Worm (Caenorhabditis elegans): ENCODE measurements around the gene F36H9.7.

Gene F36H9.7

ce11 chrV:1805724-1806316 lies 31.1 kb upstream of the F36H9.7 start:
- no peak for TF ChIP-seq flt-1 (GFP tag; IDR thresholded peaks at IDR 0.05)
- TF ChIP-seq sea-1 (GFP tag; conservative IDR thresholded peaks at IDR 0.05): 0 out of 2 replicates have a peak, but pooled peaks have one; percentile 16

DNA sequence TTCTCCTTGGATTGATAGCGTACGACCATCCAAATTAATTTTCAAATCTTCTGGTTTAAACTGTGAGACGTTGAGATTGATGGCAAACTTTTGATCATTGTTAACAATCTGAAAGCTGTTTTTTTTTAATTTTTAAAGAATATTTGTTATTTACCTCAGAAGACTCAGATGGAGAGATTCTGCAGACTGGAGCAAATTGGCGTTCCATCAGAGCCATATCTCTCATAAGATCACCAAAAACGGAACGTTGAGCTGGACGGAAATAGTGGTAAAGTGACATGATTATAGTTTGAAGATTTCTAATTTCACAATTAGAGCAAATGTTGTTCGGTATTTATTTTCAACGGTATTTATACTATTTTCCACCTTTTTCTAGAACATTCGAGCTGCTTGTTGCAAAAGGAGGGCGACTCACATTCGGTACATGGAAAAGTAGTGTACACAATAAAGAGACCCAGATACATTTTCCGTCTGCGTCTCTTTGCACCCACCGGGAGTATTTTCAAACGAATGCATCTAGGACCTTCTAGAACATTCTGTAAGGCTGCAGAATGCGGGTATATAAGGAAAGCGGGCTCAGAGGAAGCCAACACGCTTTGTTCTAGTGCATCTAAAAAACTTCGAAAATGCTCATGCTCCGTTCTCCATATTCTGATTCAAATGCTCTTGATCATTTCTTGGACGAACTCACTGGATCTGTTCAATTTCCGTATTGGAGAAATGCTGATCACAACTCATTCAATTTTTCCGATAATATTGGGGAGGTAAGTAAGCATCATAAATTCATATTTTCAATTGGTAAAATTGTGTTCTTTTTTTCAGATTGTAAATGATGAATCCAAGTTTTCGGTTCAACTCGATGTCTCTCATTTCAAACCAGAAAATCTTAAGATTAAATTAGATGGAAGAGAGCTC lies 30.2 kb upstream of the F36H9.7 start, which contains the start of the genes hsp-16.2 and hsp-16.41:
TSS of gene hsp-16.2 (minus strand) at position 313 of the 915 bp plus-strand sequence.
TSS of gene hsp-16.41 (plus strand) at position 534 of the 915 bp plus-strand sequence.
- TF ChIP-seq ama-1 (optimal IDR thresholded peaks at IDR 0.05) (peak; percentile 76), ceh-13 (GFP tag; optimal IDR thresholded peaks at IDR 0.05) (no peak), aly-1 (tag; optimal IDR thresholded peaks at IDR 0.05) (no peak)

- no peak for TF ChIP-seq tbx-37 (GFP tag; conservative IDR thresholded peaks at IDR 0.05)
- TF ChIP-seq ceh-36 (tag; optimal IDR thresholded peaks at IDR 0.05): no peak
- TF ChIP-seq flt-1 (GFP tag; IDR thresholded peaks at IDR 0.05): no peak
- TF ChIP-seq B0310.2 (tag; optimal IDR thresholded peaks at IDR 0.05): no peak
- no peak for TF ChIP-seq scrt-1 (GFP tag; IDR thresholded peaks at IDR 0.05)
These were observed 29.4 kb upstream of the F36H9.7 start for ce11 chrV:1804034-1804542.

DNA sequence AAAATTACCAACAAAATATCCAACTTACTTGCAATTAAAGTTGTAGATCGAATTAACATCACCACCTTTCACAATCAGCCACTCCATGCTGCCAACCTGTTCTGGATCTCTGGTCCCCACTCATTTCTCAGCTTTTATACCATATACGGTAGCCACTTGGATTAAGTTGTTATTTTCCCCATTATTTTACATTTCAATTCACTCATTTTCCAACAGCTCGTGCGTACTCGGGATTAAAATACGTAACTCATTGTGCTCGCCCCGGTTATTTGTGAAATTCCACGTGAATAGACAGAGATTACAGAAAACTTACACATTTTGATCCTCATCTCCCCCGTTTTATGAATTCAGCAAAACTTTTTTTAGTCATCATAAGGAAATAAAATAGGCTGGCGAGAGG lies 28.3 kb upstream of the F36H9.7 start, which contains the start of gene srt-41:
TSS of gene srt-41 (minus strand) at position 101 of the 400 bp plus-strand sequence.
- no peak for TF ChIP-seq tra-4 (tag; optimal IDR thresholded peaks at IDR 0.05)
- TF ChIP-seq ama-1 (optimal IDR thresholded peaks at IDR 0.05): no peak
- TF ChIP-seq sea-1 (GFP tag; conservative IDR thresholded peaks at IDR 0.05): no peak

DNA sequence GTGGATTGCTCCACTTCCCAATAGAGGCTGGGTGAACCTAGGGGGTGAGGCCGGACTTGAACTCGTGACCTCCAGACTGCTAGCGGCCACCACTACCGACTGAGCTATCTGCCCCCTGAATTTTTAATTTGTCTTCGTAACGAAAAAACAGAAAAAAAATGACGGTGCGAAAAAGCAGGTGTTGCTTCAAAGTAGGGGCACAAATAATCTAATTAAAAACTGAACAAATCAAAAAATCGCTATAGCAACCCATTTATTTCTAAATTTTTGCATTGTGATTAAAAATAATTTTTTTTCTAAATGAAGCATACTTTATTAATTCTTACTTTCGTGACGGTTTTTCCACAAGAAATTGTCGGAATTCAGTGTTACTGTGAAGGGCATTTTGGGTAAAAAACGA lies 23.2 kb upstream of the F36H9.7 start, which contains the start of gene F36H9.10:
TSS of gene F36H9.10 (plus strand) at position 301 of the 400 bp plus-strand sequence.
- TF ChIP-seq tbx-11 (GFP tag; IDR thresholded peaks at IDR 0.05) (no peak), tra-4 (tag; optimal IDR thresholded peaks at IDR 0.05) (no peak), pes-1 (GFP tag; IDR thresholded peaks at IDR 0.05) (no peak), hmg-4 (GFP tag; optimal IDR thresholded peaks at IDR 0.05) (no peak)

ce11 chrV:1794218-1794617 lies 19.5 kb upstream of the F36H9.7 start, which contains the start of gene F36H9.1:
Gene F36H9.1 (plus strand): TSS chrV:1794518.
- no peak for TF ChIP-seq pes-1 (GFP tag; IDR thresholded peaks at IDR 0.05)
- TF ChIP-seq ama-1 (optimal IDR thresholded peaks at IDR 0.05): no peak
- TF ChIP-seq sea-1 (GFP tag; conservative IDR thresholded peaks at IDR 0.05): no peak
- TF ChIP-seq flt-1 (GFP tag; IDR thresholded peaks at IDR 0.05): no peak
- no peak for TF ChIP-seq hmbx-1 (tag; optimal IDR thresholded peaks at IDR 0.05)
- TF ChIP-seq ceh-36 (tag; optimal IDR thresholded peaks at IDR 0.05): no peak
- no peak for TF ChIP-seq tbx-11 (GFP tag; IDR thresholded peaks at IDR 0.05)
- no peak for TF ChIP-seq hnd-1 (tag; optimal IDR thresholded peaks at IDR 0.05)
- TF ChIP-seq tra-4 (tag; optimal IDR thresholded peaks at IDR 0.05): no peak
- TF ChIP-seq aly-1 (tag; optimal IDR thresholded peaks at IDR 0.05): no peak
- TF ChIP-seq tbx-37 (GFP tag; conservative IDR thresholded peaks at IDR 0.05): no peak
- no peak for TF ChIP-seq F13C5.2 (tag; optimal IDR thresholded peaks at IDR 0.05)
- TF ChIP-seq B0310.2 (tag; optimal IDR thresholded peaks at IDR 0.05): no peak
- TF ChIP-seq scrt-1 (GFP tag; IDR thresholded peaks at IDR 0.05): no peak
- no peak for TF ChIP-seq ets-7 (tag; optimal IDR thresholded peaks at IDR 0.05)
- no peak for TF ChIP-seq hmg-4 (GFP tag; optimal IDR thresholded peaks at IDR 0.05)

ce11 chrV:1789495-1789894 lies 14.8 kb upstream of the F36H9.7 start:
- TF ChIP-seq pes-1 (GFP tag; IDR thresholded peaks at IDR 0.05) (no peak), tbx-11 (GFP tag; IDR thresholded peaks at IDR 0.05) (no peak), ama-1 (optimal IDR thresholded peaks at IDR 0.05) (no peak), ceh-13 (GFP tag; optimal IDR thresholded peaks at IDR 0.05) (no peak), hnd-1 (tag; optimal IDR thresholded peaks at IDR 0.05) (no peak), F13C5.2 (tag; optimal IDR thresholded peaks at IDR 0.05) (no peak), ets-7 (tag; optimal IDR thresholded peaks at IDR 0.05) (no peak), hmbx-1 (tag; optimal IDR thresholded peaks at IDR 0.05) (no peak), tbx-37 (GFP tag; conservative IDR thresholded peaks at IDR 0.05) (no peak), ceh-36 (tag; optimal IDR thresholded peaks at IDR 0.05) (no peak)

ce11 chrV:1788157-1788556 lies 13.4 kb upstream of the F36H9.7 start, which contains the start of gene F36H9.2:
Gene F36H9.2 (plus strand): TSS chrV:1788457.
- TF ChIP-seq B0310.2 (tag; optimal IDR thresholded peaks at IDR 0.05) (no peak), ama-1 (optimal IDR thresholded peaks at IDR 0.05) (no peak), F13C5.2 (tag; optimal IDR thresholded peaks at IDR 0.05) (no peak), aly-1 (tag; optimal IDR thresholded peaks at IDR 0.05) (no peak), ceh-36 (tag; optimal IDR thresholded peaks at IDR 0.05) (no peak), pes-1 (GFP tag; IDR thresholded peaks at IDR 0.05) (no peak), flt-1 (GFP tag; IDR thresholded peaks at IDR 0.05) (no peak), hnd-1 (tag; optimal IDR thresholded peaks at IDR 0.05) (no peak), sea-1 (GFP tag; conservative IDR thresholded peaks at IDR 0.05) (no peak), hmg-4 (GFP tag; optimal IDR thresholded peaks at IDR 0.05) (no peak), scrt-1 (GFP tag; IDR thresholded peaks at IDR 0.05) (no peak), tbx-37 (GFP tag; conservative IDR thresholded peaks at IDR 0.05) (no peak), hmbx-1 (tag; optimal IDR thresholded peaks at IDR 0.05) (no peak), ets-7 (tag; optimal IDR thresholded peaks at IDR 0.05) (no peak), tra-4 (tag; optimal IDR thresholded peaks at IDR 0.05) (no peak), ceh-13 (GFP tag; optimal IDR thresholded peaks at IDR 0.05) (no peak), tbx-11 (GFP tag; IDR thresholded peaks at IDR 0.05) (no peak)

All from whole organism, early embryonic.